Worm (Caenorhabditis elegans): ENCODE results near the gene smc-6.

ce11 chrII:11566970-11567711 lies 11.4 kb upstream of the smc-6 start, which contains the start of gene F54D5.5:
- TF ChIP-seq him-1 (tag; optimal IDR thresholded peaks at IDR 0.05), result no peak
- no peak for TF ChIP-seq W03F9.2 (tag; optimal IDR thresholded peaks at IDR 0.05)
